Fruit fly (Drosophila melanogaster): ENCODE measurements around the gene CG12546.

dm6 chr3L:22724046-22724771, 30.6 kb upstream of the CG12546 start:
- TF ChIP-seq rn (GFP tag; IDR thresholded peaks at IDR 0.05) (no peak), Ets98B (GFP tag; IDR thresholded peaks at IDR 0.05) (no peak), fd96Ca (GFP tag; IDR thresholded peaks at IDR 0.05) (no peak), EcR (GFP tag; optimal IDR thresholded peaks at IDR 0.05) (no peak), CG8159 (tag; optimal IDR thresholded peaks at IDR 0.05) (no peak), CG17806 (tag; optimal IDR thresholded peaks at IDR 0.05) (no peak), Pif1A (GFP tag; optimal IDR thresholded peaks at IDR 0.05) (no peak)
